Worm (Caenorhabditis elegans): ENCODE measurements around the gene F49C12.4.
"Not testable (repeated sequence)": the region's sequence is repeated elsewhere in the genome, so short reads cannot be mapped to it uniquely, and the experiment has no call there.

- TF ChIP-seq ztf-29 (GFP tag; IDR thresholded peaks at IDR 0.05); T22C8.4 (GFP tag; IDR thresholded peaks at IDR 0.05); flt-1 (GFP tag; IDR thresholded peaks at IDR 0.05); med-1 (GFP tag; optimal IDR thresholded peaks at IDR 0.05; ENCODE audit: insufficient read depth); cog-1 (tag; optimal IDR thresholded peaks at IDR 0.05); ztf-23 (GFP tag; IDR thresholded peaks at IDR 0.05); tab-1 (GFP tag; IDR thresholded peaks at IDR 0.05); klf-2 (GFP tag; conservative IDR thresholded peaks at IDR 0.05): not testable (repeated sequence)
These were observed 8.9 kb upstream of the F49C12.4 start, which contains the start of gene F49C12.7 for ce11 chrIV:9312827-9313226.

All from whole organism, midembryonic.